Fruit fly (Drosophila melanogaster) whole organism, adult: ENCODE results near the gene CNMa.

Experiments
- CG14711 ChIP-seq: fragments of 200-800 bp; sonication (Bioruptor generic); optimal IDR thresholded peaks from 2 replicates; lab custom pipeline; 2018; ENCODE audit warnings: missing biosample characterization, mild to moderate bottlenecking, missing genetic modification characterization, moderate library complexity
- tj ChIP-seq: fragments of 200-800 bp; sonication (Bioruptor generic); optimal IDR thresholded peaks from 3 replicates; lab custom pipeline; 2017; ENCODE audit warnings: missing biosample characterization, mild to moderate bottlenecking, missing genetic modification characterization, moderate library complexity

dm6 chr3L:1818834-1819233 is 36.6 kb downstream of the CNMa start:
- TF ChIP-seq CG14711 (tag; lab: Kevin White, UChicago) (no peak), tj (GFP tag; lab: Kevin White, UChicago) (no peak)
